Fruit fly (Drosophila melanogaster): ENCODE measurements around the gene mtd.

Gene mtd

DNA sequence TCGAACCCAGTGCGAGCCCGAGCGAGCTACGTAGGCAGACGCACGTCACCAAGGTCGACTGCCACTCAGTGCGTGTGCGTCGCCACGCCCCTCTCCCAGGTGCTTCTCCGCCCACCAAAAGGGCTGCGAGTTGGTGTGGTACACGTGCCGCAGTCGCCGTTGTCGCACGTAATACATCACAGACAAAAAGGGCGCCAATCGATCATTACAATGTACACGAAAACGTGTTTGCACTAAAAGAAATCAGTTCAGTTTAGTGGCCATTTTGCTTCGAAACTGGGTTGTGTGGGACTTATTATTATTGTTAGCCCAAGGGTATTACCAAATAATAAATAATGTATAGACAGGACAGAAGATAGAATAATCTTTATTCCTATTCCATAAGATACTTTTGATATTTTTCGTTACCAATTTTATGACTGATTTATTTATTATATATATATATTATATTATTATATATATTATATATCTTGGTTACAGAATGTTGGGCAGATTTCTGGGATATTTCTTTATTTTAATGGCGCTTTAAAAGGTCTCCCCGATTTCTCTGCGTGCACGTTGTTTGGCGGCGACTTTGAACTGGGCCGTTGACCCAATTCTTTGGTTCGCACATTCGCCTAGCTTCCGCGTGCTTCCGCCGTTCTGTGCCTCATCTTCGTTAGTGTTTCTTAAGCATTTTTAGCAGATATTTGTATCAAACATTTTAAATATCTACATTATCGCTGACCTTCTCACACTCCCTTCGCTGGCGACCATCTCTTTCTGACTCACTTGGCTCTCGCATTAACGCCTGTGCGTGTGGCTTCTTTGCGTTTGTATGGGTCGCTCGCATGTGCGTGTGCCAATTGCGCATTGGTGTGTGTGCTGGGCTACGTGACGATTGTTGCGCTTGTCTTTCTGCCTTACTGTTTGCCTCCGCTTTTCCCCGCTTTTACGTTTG is 86.7 kb downstream of the mtd start (continued):
- no peak for TF ChIP-seq CG1792 (GFP tag; optimal IDR thresholded peaks at IDR 0.05)
- TF ChIP-seq lola (GFP tag; optimal IDR thresholded peaks at IDR 0.05) = peak in 1 of 3 experiments; percentile 81
- TF ChIP-seq CkIIα-i1 (GFP tag; IDR thresholded peaks at IDR 0.05) = no peak
- peak; percentile 26; the same call in 1 of the 3 replicates for TF ChIP-seq z (GFP tag; IDR thresholded peaks at IDR 0.05)
- TF ChIP-seq gt (GFP tag; IDR thresholded peaks at IDR 0.05) = peak; percentile 45; the same call in 1 of the 2 replicates
- TF ChIP-seq kni (GFP tag; optimal IDR thresholded peaks at IDR 0.05) = no peak
- TF ChIP-seq CG11560 (tag; IDR thresholded peaks at IDR 0.05) = peak; percentile 73; the same call in 2 of the 3 replicates
- peak; percentile 47 for TF ChIP-seq ab (GFP tag; optimal IDR thresholded peaks at IDR 0.05)
- TF ChIP-seq CG12769 (tag; optimal IDR thresholded peaks at IDR 0.05) = peak; percentile 81
- peak; percentile 76 for TF ChIP-seq trem (tag; optimal IDR thresholded peaks at IDR 0.05)
- TF ChIP-seq jumu (GFP tag; optimal IDR thresholded peaks at IDR 0.05) = no peak
- no peak for TF ChIP-seq CG14860 (GFP tag; IDR thresholded peaks at IDR 0.05; ENCODE audit: partially characterized antibody)
- peak; percentile 55; the same call in 1 of the 2 replicates for TF ChIP-seq CG9932 (GFP tag; IDR thresholded peaks at IDR 0.05)
- TF ChIP-seq vvl (GFP tag; IDR thresholded peaks at IDR 0.05) = peak; percentile 75
- 0 out of 3 replicates have a peak, but pooled peaks have one; percentile 24 for TF ChIP-seq ken (GFP tag; IDR thresholded peaks at IDR 0.05)
- TF ChIP-seq BtbVII (GFP tag; optimal IDR thresholded peaks at IDR 0.05) = peak; percentile 89
- TF ChIP-seq Dip2 (GFP tag; IDR thresholded peaks at IDR 0.05) = no peak
- TF ChIP-seq ro (GFP tag; IDR thresholded peaks at IDR 0.05) = no peak; the same call in 1 of the 2 replicates
- peak; percentile 69 for TF ChIP-seq mirr (GFP tag; optimal IDR thresholded peaks at IDR 0.05)
- peak; percentile 33 for TF ChIP-seq CG10565 (GFP tag; optimal IDR thresholded peaks at IDR 0.05)
- TF ChIP-seq CG10462 (GFP tag; optimal IDR thresholded peaks at IDR 0.05) = peak; percentile 60
- TF ChIP-seq bsh (GFP tag; optimal IDR thresholded peaks at IDR 0.05) = peak; percentile 42 to 82
- no peak for TF ChIP-seq CrebB (tag; optimal IDR thresholded peaks at IDR 0.05)
- TF ChIP-seq CG34376 (GFP tag; optimal IDR thresholded peaks at IDR 0.05) = no peak
- TF ChIP-seq HLHmδ (GFP tag; optimal IDR thresholded peaks at IDR 0.05) = no peak
- no peak for TF ChIP-seq CG33213 (GFP tag; optimal IDR thresholded peaks at IDR 0.05)
- no peak; the same call in 1 of the 2 replicates for TF ChIP-seq ranshi (GFP tag; IDR thresholded peaks at IDR 0.05)
- peak; percentile 93 for TF ChIP-seq CG17829 (tag; optimal IDR thresholded peaks at IDR 0.05)
- peak; percentile 66 for TF ChIP-seq CG30020 (tag; optimal IDR thresholded peaks at IDR 0.05)
- TF ChIP-seq tin (GFP tag; optimal IDR thresholded peaks at IDR 0.05) = peak; percentile 82
- TF ChIP-seq CG15514 (GFP tag; optimal IDR thresholded peaks at IDR 0.05) = peak; percentile 66
- TF ChIP-seq Asciz (GFP tag; optimal IDR thresholded peaks at IDR 0.05) = peak; percentile 87
- TF ChIP-seq stc (GFP tag; IDR thresholded peaks at IDR 0.05) = peak; percentile 66; the same call in 1 of the 2 replicates
- 0 out of 2 replicates have a peak, but pooled peaks have one; percentile 46 for TF ChIP-seq hbn (GFP tag; IDR thresholded peaks at IDR 0.05; ENCODE audit: partially characterized antibody)
- TF ChIP-seq CG11504 (tag; optimal IDR thresholded peaks at IDR 0.05) = peak; percentile 93
- peak; percentile 92 for TF ChIP-seq Oli (tag; optimal IDR thresholded peaks at IDR 0.05)
- TF ChIP-seq slp2 (GFP tag; optimal IDR thresholded peaks at IDR 0.05) = no peak
- peak; percentile 78 for TF ChIP-seq Dek (tag; optimal IDR thresholded peaks at IDR 0.05)
- peak; percentile 80 for TF ChIP-seq twi (tag; optimal IDR thresholded peaks at IDR 0.05)
- TF ChIP-seq crp (GFP tag; optimal IDR thresholded peaks at IDR 0.05) = peak in 1 of 2 experiments; percentile 25
- peak; percentile 66 for TF ChIP-seq ATbp (GFP tag; optimal IDR thresholded peaks at IDR 0.05)
- peak; percentile 22 for TF ChIP-seq Usf (GFP tag; optimal IDR thresholded peaks at IDR 0.05)
- no peak for TF ChIP-seq Mes4 (GFP tag; optimal IDR thresholded peaks at IDR 0.05)
- no peak for TF ChIP-seq tx (GFP tag; optimal IDR thresholded peaks at IDR 0.05)
- peak; percentile 71 for TF ChIP-seq az2 (GFP tag; optimal IDR thresholded peaks at IDR 0.05)
- TF ChIP-seq CG16779 (GFP tag; IDR thresholded peaks at IDR 0.05) = no peak
- TF ChIP-seq gfzf (GFP tag; optimal IDR thresholded peaks at IDR 0.05) = no peak

Measured in whole organism, embryonic.